Worm (Caenorhabditis elegans) whole organism, L3 larva: ENCODE data around the gene T15B12.1.

ENCODE experiments used
- R02D3.7 ChIP-seq: fragments of 150-350 bp; optimal IDR thresholded peaks from 2 replicates; lab custom pipeline; 2014; ENCODE audit warnings: missing biosample characterization, missing genetic modification characterization
- aly-2 ChIP-seq: fragments of 150-350 bp; optimal IDR thresholded peaks from 2 replicates; lab custom pipeline; 2014; ENCODE audit warnings: missing biosample characterization, missing genetic modification characterization
- ama-1 ChIP-seq: fragments of 150-350 bp; optimal IDR thresholded peaks from 2 replicates; lab custom pipeline; 2018
- elt-1 ChIP-seq: fragments of 150-350 bp; optimal IDR thresholded peaks from 2 replicates; lab custom pipeline; 2014; ENCODE audit warnings: missing biosample characterization, missing genetic modification characterization
- fos-1 ChIP-seq: fragments of 150-350 bp; optimal IDR thresholded peaks from 2 replicates; lab custom pipeline; 2014; ENCODE audit warnings: missing biosample characterization, missing genetic modification characterization
- lin-39 ChIP-seq: fragments of 150-350 bp; optimal IDR thresholded peaks from 2 replicates; lab custom pipeline; 2018; ENCODE audit warnings: missing biosample characterization, missing genetic modification reagents, missing genetic modification characterization
- mdl-1 ChIP-seq: fragments of 150-350 bp; optimal IDR thresholded peaks from 2 replicates; lab custom pipeline; 2014; ENCODE audit warnings: missing biosample characterization, missing genetic modification characterization
- nhr-25 ChIP-seq: sonication (generic microtip); optimal IDR thresholded peaks from 2 replicates; lab custom pipeline; 2017; ENCODE audit warnings: missing biosample characterization, missing genetic modification characterization
- nhr-77 ChIP-seq: fragments of 150-350 bp; optimal IDR thresholded peaks from 2 replicates; lab custom pipeline; 2014; ENCODE audit warnings: missing biosample characterization, missing genetic modification characterization
- pqm-1 ChIP-seq: fragments of 150-350 bp; optimal IDR thresholded peaks from 2 replicates; lab custom pipeline; 2017; ENCODE audit warnings: missing biosample characterization, missing genetic modification characterization, inconsistent platforms
- snpc-4 ChIP-seq: fragments of 150-350 bp; optimal IDR thresholded peaks from 2 replicates; lab custom pipeline; 2014; ENCODE audit warnings: missing biosample characterization, missing genetic modification characterization
- unc-39 ChIP-seq: sonication (generic microtip); optimal IDR thresholded peaks from 4 replicates; lab custom pipeline; 2017; ENCODE audit warnings: missing biosample characterization, missing genetic modification characterization
- ztf-11 ChIP-seq: fragments of 150-350 bp; optimal IDR thresholded peaks from 2 replicates; lab custom pipeline; 2014; ENCODE audit warnings: missing biosample characterization, missing genetic modification characterization
- ztf-4 ChIP-seq: fragments of 150-350 bp; optimal IDR thresholded peaks from 2 replicates; lab custom pipeline; 2014; ENCODE audit warnings: missing biosample characterization, missing genetic modification characterization

DNA sequence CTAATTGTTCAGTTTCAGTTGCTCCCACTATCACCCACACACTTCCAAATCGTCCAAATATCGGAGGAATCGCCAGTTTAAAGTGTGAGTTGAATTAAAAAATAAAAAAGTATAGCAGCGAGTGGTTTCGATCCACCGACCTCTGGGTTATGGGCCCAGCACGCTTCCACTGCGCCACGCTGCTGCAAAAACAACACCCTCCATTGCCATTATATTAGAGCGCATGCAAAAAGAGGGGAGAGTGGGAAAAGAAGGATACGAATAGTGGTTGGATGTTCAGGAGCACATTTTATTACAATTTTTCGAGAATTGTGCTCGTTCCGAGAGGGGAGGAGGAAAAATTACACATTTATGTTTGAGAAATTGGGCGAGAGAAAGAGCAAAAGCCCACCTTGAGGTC, 6.9 kb downstream of the T15B12.1 start:
- TF ChIP-seq fos-1 (tag; lab: Kevin White, UChicago) (no peak), nhr-77 (tag; lab: Kevin White, UChicago) (no peak), ama-1 (lab: Kevin White, UChicago) (peak; percentile 25), pqm-1 (tag; lab: Kevin White, UChicago) (peak; percentile 9), mdl-1 (tag; lab: Kevin White, UChicago) (no peak), nhr-25 (tag; lab: Kevin White, UChicago) (no peak), aly-2 (tag; lab: Kevin White, UChicago) (no peak), unc-39 (tag; lab: Kevin White, UChicago) (no peak), elt-1 (no peak), snpc-4 (tag; lab: Kevin White, UChicago) (no peak), ztf-4 (no peak), R02D3.7 (tag; lab: Kevin White, UChicago) (no peak), ztf-11 (tag; lab: Kevin White, UChicago) (no peak), lin-39 (peak; percentile 46)
